Fruit fly (Drosophila melanogaster) whole organism: ENCODE measurements around the gene Ir92a.

Experiments
- psq ChIP-seq: fragments of >200 bp; optimal IDR thresholded peaks from 2 replicates; lab custom pipeline; 2017
- usp ChIP-seq: fragments of >200 bp; optimal IDR thresholded peaks from 2 replicates; lab custom pipeline; 2017; ENCODE audit warnings: missing biosample characterization, missing genetic modification characterization, mixed read lengths

DNA sequence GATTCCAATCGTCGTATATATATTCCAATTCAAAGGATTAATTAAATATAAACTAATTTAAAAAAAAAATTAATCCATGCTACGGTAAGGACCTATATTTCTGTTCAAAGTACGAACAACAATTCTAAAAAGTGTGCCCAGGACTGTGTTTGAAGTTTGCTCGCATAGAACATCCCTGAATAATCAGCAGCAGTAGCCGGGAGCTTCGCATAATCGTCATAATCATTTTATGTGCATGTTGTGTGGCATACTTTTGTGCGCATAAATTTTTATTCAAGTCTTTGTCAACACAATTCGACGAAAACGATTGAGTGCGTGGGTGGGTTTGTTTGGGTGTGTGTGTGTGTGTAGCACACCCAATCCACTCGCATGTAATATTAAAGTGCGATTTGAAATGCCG lies 6.1 kb upstream of the Ir92a start:
- TF ChIP-seq usp (GFP tag; lab: Kevin White, UChicago) (no peak), psq (lab: Kevin White, UChicago) (no peak)
